Fruit fly (Drosophila melanogaster): Measurements from ENCODE around the gene Bdbt.

DNA sequence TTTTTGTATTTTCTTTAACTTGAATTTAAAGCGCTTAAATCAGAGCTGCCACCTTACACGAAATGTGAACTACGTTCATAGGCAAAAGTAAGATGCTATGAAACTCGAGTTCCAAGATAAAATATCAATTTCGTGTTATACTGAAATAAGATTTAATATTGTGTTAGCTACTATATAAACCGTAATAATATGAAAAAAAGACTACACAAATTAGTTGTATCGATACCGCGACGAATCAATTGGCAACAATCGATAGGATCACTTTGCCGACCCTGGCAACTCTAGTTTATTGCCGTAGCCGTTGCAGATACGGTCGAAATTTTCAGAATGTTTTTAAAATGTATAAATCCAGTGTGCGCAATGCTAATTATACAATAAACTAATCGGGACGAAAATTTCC lies 21.8 kb upstream of the Bdbt start, which contains the start of gene SNF4Agamma:
- TF ChIP-seq usp (GFP tag; optimal IDR thresholded peaks at IDR 0.05): no peak
- TF ChIP-seq Dll (optimal IDR thresholded peaks at IDR 0.05): no peak
- no peak for TF ChIP-seq CG8478 (optimal IDR thresholded peaks at IDR 0.05)
- TF ChIP-seq psq (optimal IDR thresholded peaks at IDR 0.05): no peak
